Fruit fly (Drosophila melanogaster) whole organism, pupa: Measurements from ENCODE around the gene CG14662.
A peak's percentile ranks its signal among the peaks of the same experiment; 100 is the strongest.

Source experiments
- CG10348 ChIP-seq: fragments of 200-800 bp; sonication (Bioruptor generic); IDR thresholded peaks from 2 replicates; pipeline ENCODE4 v1.3.6; 2022; ENCODE audit warnings: missing biosample characterization, missing genetic modification characterization
- CG12605 ChIP-seq: fragments of 200-800 bp; sonication (Bioruptor generic); IDR thresholded peaks from 2 replicates; pipeline ENCODE4 v1.3.6; 2022; ENCODE audit warnings: missing biosample characterization, missing genetic modification characterization
- CG13204 ChIP-seq: fragments of 200-800 bp; sonication (Bioruptor generic); optimal IDR thresholded peaks from 2 replicates; lab custom pipeline; 2018; ENCODE audit warnings: missing biosample characterization, mild to moderate bottlenecking, missing genetic modification characterization, moderate library complexity
- CG14655 ChIP-seq: fragments of 200-800 bp; sonication (Bioruptor generic); optimal IDR thresholded peaks from 3 replicates; lab custom pipeline; 2017; ENCODE audit warnings: mild to moderate bottlenecking, missing biosample characterization, missing genetic modification reagents, missing genetic modification characterization
- CG15710 ChIP-seq: fragments of 200-800 bp; sonication (Bioruptor generic); optimal IDR thresholded peaks from 2 replicates; lab custom pipeline; 2018; ENCODE audit warnings: missing biosample characterization, mild to moderate bottlenecking, missing genetic modification characterization, moderate library complexity
- CG17806 ChIP-seq: fragments of 200-800 bp; sonication (Bioruptor generic); optimal IDR thresholded peaks from 2 replicates; lab custom pipeline; 2018; ENCODE audit warnings: missing biosample characterization, mild to moderate bottlenecking, missing genetic modification characterization, moderate library complexity
- CG32121 ChIP-seq: fragments of 200-800 bp; sonication (Bioruptor generic); IDR thresholded peaks from 2 replicates; pipeline ENCODE4 v1.3.6; 2022; ENCODE audit warnings: missing biosample characterization, missing genetic modification characterization
- CG34367 ChIP-seq: fragments of 200-800 bp; sonication (Bioruptor generic); optimal IDR thresholded peaks from 2 replicates; lab custom pipeline; 2018; ENCODE audit warnings: missing biosample characterization, mild to moderate bottlenecking, missing genetic modification characterization
- CG4496 ChIP-seq: fragments of 200-800 bp; sonication (Bioruptor generic); IDR thresholded peaks from 3 replicates; pipeline ENCODE4 v1.3.6; 2022; ENCODE audit warnings: missing biosample characterization, missing genetic modification characterization
- CG8159 ChIP-seq: fragments of 200-800 bp; sonication (Bioruptor generic); optimal IDR thresholded peaks from 3 replicates; lab custom pipeline; 2018; ENCODE audit warnings: missing biosample characterization, mild to moderate bottlenecking, missing genetic modification characterization, moderate library complexity
- CG8301 ChIP-seq: fragments of 200-800 bp; sonication (Bioruptor generic); optimal IDR thresholded peaks from 2 replicates; lab custom pipeline; 2018; ENCODE audit warnings: missing biosample characterization, mild to moderate bottlenecking, missing genetic modification characterization
- CG9948 ChIP-seq: fragments of 200-800 bp; sonication (Bioruptor generic); optimal IDR thresholded peaks from 2 replicates; lab custom pipeline; 2018; ENCODE audit warnings: missing biosample characterization, mild to moderate bottlenecking, missing genetic modification characterization, moderate library complexity
- D1 ChIP-seq: fragments of 200-800 bp; sonication (Bioruptor generic); optimal IDR thresholded peaks from 2 replicates; lab custom pipeline; 2018; ENCODE audit warnings: missing biosample characterization, mild to moderate bottlenecking, missing genetic modification characterization, moderate library complexity
- EcR ChIP-seq: fragments of 200-800 bp; sonication (Bioruptor generic); optimal IDR thresholded peaks from 3 replicates; lab custom pipeline; 2019; ENCODE audit warnings: missing biosample characterization, missing genetic modification characterization, mild to moderate bottlenecking, moderate library complexity, missing genetic modification reagents
- Ets98B ChIP-seq: fragments of 200-800 bp; sonication (Bioruptor generic); IDR thresholded peaks from 2 replicates; pipeline ENCODE4 v1.3.6; 2022; ENCODE audit warnings: missing biosample characterization, missing genetic modification characterization
- Pif1A ChIP-seq: fragments of 200-800 bp; sonication (Bioruptor generic); optimal IDR thresholded peaks from 3 replicates; lab custom pipeline; 2016; ENCODE audit warnings: missing biosample characterization, missing genetic modification characterization
- Pif1B ChIP-seq: fragments of 200-800 bp; sonication (Bioruptor generic); optimal IDR thresholded peaks from 3 replicates; lab custom pipeline; 2016; ENCODE audit warnings: missing biosample characterization, missing genetic modification characterization
- Snoo ChIP-seq: fragments of 200-800 bp; sonication (Bioruptor generic); optimal IDR thresholded peaks from 3 replicates; lab custom pipeline; 2017; ENCODE audit warnings: missing biosample characterization, mild to moderate bottlenecking, missing genetic modification characterization, inconsistent platforms
- fd96Ca ChIP-seq: fragments of 200-800 bp; sonication (Bioruptor generic); IDR thresholded peaks from 3 replicates; pipeline ENCODE4 v1.3.6; 2022; ENCODE audit warnings: missing biosample characterization, missing genetic modification characterization
- gl ChIP-seq: fragments of 200-800 bp; sonication (Bioruptor generic); optimal IDR thresholded peaks from 2 replicates; lab custom pipeline; 2018; ENCODE audit warnings: missing biosample characterization, mild to moderate bottlenecking, missing genetic modification characterization
- rn ChIP-seq: fragments of 200-800 bp; sonication (Bioruptor generic); IDR thresholded peaks from 2 replicates; pipeline ENCODE4 v1.3.6; 2022; ENCODE audit warnings: missing biosample characterization, missing genetic modification characterization

CG14662 gene

dm6 chr3R:4992227-4992737 is 8.2 kb upstream of the CG14662 start:
- no peak for TF ChIP-seq CG4496 (GFP tag; lab: Robert Waterston, UW)
- TF ChIP-seq CG15710 (tag; lab: Kevin White, UChicago), result no peak
- TF ChIP-seq CG12605 (GFP tag; lab: Robert Waterston, UW), result no peak
- TF ChIP-seq Snoo, result peak; percentile 1

- peak; percentile 59 for TF ChIP-seq CG8159 (tag; lab: Kevin White, UChicago)
- TF ChIP-seq CG14655 (GFP tag; lab: Kevin White, UChicago), result peak; percentile 18
- TF ChIP-seq Snoo, result peak; percentile 41
- no peak for TF ChIP-seq gl (tag; lab: Kevin White, UChicago)
- TF ChIP-seq Pif1B (GFP tag; lab: Kevin White, UChicago), result no peak
- peak; percentile 18 for TF ChIP-seq CG15710 (tag; lab: Kevin White, UChicago)
- TF ChIP-seq Pif1A, result peak; percentile 17
- TF ChIP-seq fd96Ca (GFP tag; lab: Robert Waterston, UW), result no peak
- TF ChIP-seq CG32121, result no peak
- no peak for TF ChIP-seq Ets98B (GFP tag; lab: Robert Waterston, UW)
- no peak for TF ChIP-seq CG8301
- TF ChIP-seq D1 (tag; lab: Kevin White, UChicago), result no peak
- no peak for TF ChIP-seq CG17806 (tag; lab: Kevin White, UChicago)
Measured at dm6 chr3R:4989150-4990017, 5.4 kb upstream of the CG14662 start.

dm6 chr3R:4987408-4987807 is 3.4 kb upstream of the CG14662 start:
- TF ChIP-seq CG34367 (no peak), D1 (tag; lab: Kevin White, UChicago) (no peak), CG9948 (tag; lab: Kevin White, UChicago) (no peak), CG14655 (GFP tag; lab: Kevin White, UChicago) (no peak), CG13204 (GFP tag; lab: Kevin White, UChicago) (no peak), EcR (GFP tag; lab: Kevin White, UChicago) (no peak), fd96Ca (GFP tag; lab: Robert Waterston, UW) (no peak), CG12605 (GFP tag; lab: Robert Waterston, UW) (no peak), CG4496 (GFP tag; lab: Robert Waterston, UW) (no peak), Ets98B (GFP tag; lab: Robert Waterston, UW) (no peak), rn (no peak), CG10348 (no peak), Pif1A (no peak), CG15710 (tag; lab: Kevin White, UChicago) (no peak), CG8301 (no peak)

- TF ChIP-seq D1 (tag; lab: Kevin White, UChicago), result no peak
- TF ChIP-seq Pif1A, result no peak
- TF ChIP-seq CG4496 (GFP tag; lab: Robert Waterston, UW), result 0 out of 3 replicates have a peak, but pooled peaks have one; percentile 13
- TF ChIP-seq fd96Ca (GFP tag; lab: Robert Waterston, UW), result no peak
- no peak for TF ChIP-seq CG12605 (GFP tag; lab: Robert Waterston, UW)
- TF ChIP-seq CG17806 (tag; lab: Kevin White, UChicago), result no peak
- TF ChIP-seq CG34367, result no peak
- TF ChIP-seq CG14655 (GFP tag; lab: Kevin White, UChicago), result no peak
Measured at dm6 chr3R:4986666-4987065, 2.6 kb upstream of the CG14662 start.

dm6 chr3R:4984688-4985087 is 656 bp upstream of the CG14662 start:
- no peak for TF ChIP-seq Snoo
- no peak for TF ChIP-seq CG10348
- no peak for TF ChIP-seq CG8159 (tag; lab: Kevin White, UChicago)
- 0 out of 2 replicates have a peak, but pooled peaks have one; percentile 24 for TF ChIP-seq CG32121
- no peak for TF ChIP-seq CG9948 (tag; lab: Kevin White, UChicago)
- TF ChIP-seq CG4496 (GFP tag; lab: Robert Waterston, UW), result 0 out of 3 replicates have a peak, but pooled peaks have one; percentile 18
- TF ChIP-seq, all 21 proteins: peak for 2

- TF ChIP-seq CG10348 (no peak), CG8301 (no peak), CG4496 (GFP tag; lab: Robert Waterston, UW) (0 out of 3 replicates have a peak, but pooled peaks have one; percentile 27), CG13204 (GFP tag; lab: Kevin White, UChicago) (peak; percentile 47), Pif1A (no peak), Snoo (no peak), CG34367 (no peak), CG9948 (tag; lab: Kevin White, UChicago) (no peak)
Measured at dm6 chr3R:4981076-4981593, 2.9 kb downstream of the CG14662 start.
